Fruit fly (Drosophila melanogaster) whole organism, embryonic: ENCODE measurements around the gene Pa1.

Experiments
- Abd-B ChIP-seq: fragments of 200-800 bp; sonication (Bioruptor generic); optimal IDR thresholded peaks from 2 replicates; lab custom pipeline; 2018; ENCODE audit warnings: missing biosample characterization, mild to moderate bottlenecking, missing genetic modification characterization, moderate library complexity
- Atf3 ChIP-seq: fragments of 200-800 bp; sonication (Bioruptor generic); optimal IDR thresholded peaks from 3 replicates; lab custom pipeline; 2016; ENCODE audit warnings: missing biosample characterization, missing genetic modification characterization
- CG10267 ChIP-seq: fragments of 200-800 bp; sonication (Bioruptor generic); optimal IDR thresholded peaks from 2 replicates; lab custom pipeline; 2018; ENCODE audit warnings: missing biosample characterization, mild to moderate bottlenecking, missing genetic modification characterization, moderate library complexity
- CG11093 ChIP-seq: fragments of 200-800 bp; sonication (Bioruptor generic); IDR thresholded peaks from 3 replicates; pipeline ENCODE4 v1.3.6; 2022; ENCODE audit warnings: missing biosample characterization, missing genetic modification characterization
- CG11696 ChIP-seq: fragments of 200-800 bp; sonication (Bioruptor generic); IDR thresholded peaks from 2 replicates; pipeline ENCODE4 v1.3.6; 2022; ENCODE audit warnings: missing biosample characterization, missing genetic modification characterization
- CG12391 ChIP-seq: fragments of 200-800 bp; sonication (Bioruptor generic); optimal IDR thresholded peaks from 3 replicates; lab custom pipeline; 2018; ENCODE audit warnings: missing biosample characterization, mild to moderate bottlenecking, missing genetic modification characterization, moderate library complexity
- CG14710 ChIP-seq: fragments of 200-800 bp; sonication (Bioruptor generic); optimal IDR thresholded peaks from 3 replicates; lab custom pipeline; 2019; ENCODE audit warnings: missing biosample characterization, mild to moderate bottlenecking, missing genetic modification characterization, moderate library complexity
- CG1647 ChIP-seq: fragments of 200-800 bp; sonication (Bioruptor generic); optimal IDR thresholded peaks from 3 replicates; lab custom pipeline; 2016; ENCODE audit warnings: missing biosample characterization, missing genetic modification characterization
- CG1792 ChIP-seq: fragments of 200-800 bp; sonication (Bioruptor generic); optimal IDR thresholded peaks from 2 replicates; lab custom pipeline; 2016; ENCODE audit warnings: missing biosample characterization, missing genetic modification characterization
- CG2202 ChIP-seq: fragments of 200-800 bp; sonication (Bioruptor generic); optimal IDR thresholded peaks from 2 replicates; lab custom pipeline; 2018; ENCODE audit warnings: missing biosample characterization, mild to moderate bottlenecking, missing genetic modification characterization
- CG2875 ChIP-seq: fragments of 200-800 bp; sonication (Bioruptor generic); optimal IDR thresholded peaks from 2 replicates; lab custom pipeline; 2017; ENCODE audit warnings: missing biosample characterization, mild to moderate bottlenecking, missing genetic modification characterization, missing genetic modification reagents
- CG30403 ChIP-seq: fragments of 200-800 bp; sonication (Bioruptor generic); optimal IDR thresholded peaks from 3 replicates; lab custom pipeline; 2016; ENCODE audit warnings: missing biosample characterization, missing genetic modification characterization
- CG42726 ChIP-seq: fragments of 200-800 bp; sonication (Bioruptor generic); IDR thresholded peaks from 2 replicates; pipeline ENCODE4 v1.3.6; 2022; ENCODE audit warnings: missing biosample characterization, missing genetic modification characterization; ENCODE audit not compliant: partially characterized antibody
- CG4360 ChIP-seq: fragments of 200-800 bp; sonication (Bioruptor generic); IDR thresholded peaks from 2 replicates; pipeline ENCODE4 v1.3.6; 2022; ENCODE audit warnings: missing biosample characterization, missing genetic modification characterization
- CG43689 ChIP-seq: fragments of 200-800 bp; sonication (Bioruptor generic); IDR thresholded peaks from 2 replicates; pipeline ENCODE4 v1.3.6; 2022; ENCODE audit warnings: missing biosample characterization, missing genetic modification characterization
- CG6654 ChIP-seq: fragments of 200-800 bp; sonication (Bioruptor generic); optimal IDR thresholded peaks from 2 replicates; lab custom pipeline; 2017; ENCODE audit warnings: missing biosample characterization, mild to moderate bottlenecking, missing genetic modification characterization
- CG8765 ChIP-seq: fragments of 200-800 bp; sonication (Bioruptor generic); IDR thresholded peaks from 2 replicates; pipeline ENCODE4 v1.3.6; 2022; ENCODE audit warnings: missing biosample characterization, missing genetic modification characterization
- CrebB ChIP-seq: fragments of 200-800 bp; sonication (Bioruptor generic); optimal IDR thresholded peaks from 3 replicates; lab custom pipeline; 2018; ENCODE audit warnings: missing biosample characterization, mild to moderate bottlenecking, missing genetic modification characterization
- D19B ChIP-seq: fragments of 200-800 bp; sonication (Bioruptor generic); optimal IDR thresholded peaks from 2 replicates; lab custom pipeline; 2017; ENCODE audit warnings: missing biosample characterization, mild to moderate bottlenecking, missing genetic modification characterization
- Dek ChIP-seq: fragments of 200-800 bp; sonication (Bioruptor generic); optimal IDR thresholded peaks from 3 replicates; lab custom pipeline; 2019; ENCODE audit warnings: missing biosample characterization, mild to moderate bottlenecking, missing genetic modification characterization, moderate library complexity
- Dfd ChIP-seq, 2 experiments: fragments of >200 bp; optimal IDR thresholded peaks; 2 replicates each; lab custom pipeline; 2017; ENCODE audit warnings: missing biosample characterization in 2 of 2, missing genetic modification characterization in 2 of 2
- Dll ChIP-seq: fragments of 200-800 bp; sonication (Bioruptor generic); IDR thresholded peaks from 4 replicates; pipeline ENCODE4 v1.3.6; 2022; ENCODE audit warnings: missing biosample characterization, missing genetic modification characterization; ENCODE audit not compliant: partially characterized antibody
- Doc3 ChIP-seq: fragments of 200-800 bp; sonication (Bioruptor generic); IDR thresholded peaks from 3 replicates; pipeline ENCODE4 v1.3.6; 2022; ENCODE audit warnings: missing biosample characterization, missing genetic modification characterization; ENCODE audit not compliant: partially characterized antibody
- HHEX ChIP-seq: fragments of 200-800 bp; sonication (Bioruptor generic); optimal IDR thresholded peaks from 3 replicates; lab custom pipeline; 2017; ENCODE audit warnings: missing biosample characterization, mild to moderate bottlenecking, missing genetic modification characterization, missing genetic modification reagents
- Lim3 ChIP-seq: fragments of 200-800 bp; sonication (Bioruptor generic); IDR thresholded peaks from 2 replicates; pipeline ENCODE4 v1.3.6; 2022; ENCODE audit warnings: missing biosample characterization, missing genetic modification characterization
- Meics ChIP-seq: fragments of 200-800 bp; sonication (Bioruptor generic); optimal IDR thresholded peaks from 2 replicates; lab custom pipeline; 2017; ENCODE audit warnings: missing biosample characterization, mild to moderate bottlenecking, missing genetic modification characterization
- Nf-YB ChIP-seq: fragments of 200-800 bp; sonication (Bioruptor generic); optimal IDR thresholded peaks from 3 replicates; lab custom pipeline; 2019; ENCODE audit warnings: missing biosample characterization, mild to moderate bottlenecking, missing genetic modification characterization, moderate library complexity
- Stat92E ChIP-seq, 3 experiments: fragments of >200 bp in 2 of 3; fragments of 200-800 bp in 1 of 3; sonication (Bioruptor generic) in 1 of 3; optimal IDR thresholded peaks; 2 replicates each; lab custom pipeline; 2017 to 2019; ENCODE audit warnings: missing biosample characterization in 3 of 3, missing genetic modification characterization in 3 of 3, mild to moderate bottlenecking in 1 of 3, moderate library complexity in 1 of 3
- ab ChIP-seq: fragments of 200-800 bp; sonication (Bioruptor generic); optimal IDR thresholded peaks from 2 replicates; lab custom pipeline; 2016; ENCODE audit warnings: missing biosample characterization, missing genetic modification characterization
- cas ChIP-seq: fragments of 200-800 bp; sonication (Bioruptor generic); IDR thresholded peaks from 2 replicates; pipeline ENCODE4 v1.3.6; 2022; ENCODE audit warnings: missing biosample characterization, missing genetic modification characterization
- chif ChIP-seq, 2 experiments: fragments of 200-800 bp; sonication (Bioruptor generic); optimal IDR thresholded peaks; 3 replicates each; lab custom pipeline; 2016; ENCODE audit warnings: missing biosample characterization in 2 of 2, missing genetic modification characterization in 2 of 2
- chn ChIP-seq: fragments of 200-800 bp; sonication (Bioruptor generic); optimal IDR thresholded peaks from 2 replicates; lab custom pipeline; 2016; ENCODE audit warnings: missing biosample characterization, missing genetic modification characterization
- esg ChIP-seq: fragments of 200-800 bp; sonication (Bioruptor generic); conservative IDR thresholded peaks from 2 replicates; pipeline ENCODE4 v1.3.6; 2022; ENCODE audit warnings: missing biosample characterization, missing genetic modification characterization
- gsb ChIP-seq: fragments of 200-800 bp; sonication (Bioruptor generic); IDR thresholded peaks from 2 replicates; pipeline ENCODE4 v1.3.6; 2022; ENCODE audit warnings: missing biosample characterization, missing genetic modification characterization
- hb ChIP-seq: fragments of 200-800 bp; sonication (Bioruptor generic); IDR thresholded peaks from 3 replicates; pipeline ENCODE4 v1.3.6; 2022; ENCODE audit warnings: missing biosample characterization, missing genetic modification characterization; ENCODE audit not compliant: partially characterized antibody
- hkb ChIP-seq, 2 experiments: fragments of 200-800 bp in 1 of 2; fragments of >200 bp in 1 of 2; sonication (Bioruptor generic) in 1 of 2; IDR thresholded peaks in 1 of 2; optimal IDR thresholded peaks in 1 of 2; 2 replicates each; pipeline versions ENCODE4 v1.3.6 to Lab custom; 2017 to 2022; ENCODE audit warnings: missing biosample characterization in 1 of 2, missing genetic modification characterization in 1 of 2
- kay ChIP-seq: fragments of 200-800 bp; sonication (Bioruptor generic); optimal IDR thresholded peaks from 2 replicates; lab custom pipeline; 2016; ENCODE audit warnings: missing biosample characterization, missing genetic modification characterization
- ken ChIP-seq: fragments of 200-800 bp; sonication (Bioruptor generic); IDR thresholded peaks from 3 replicates; pipeline ENCODE4 v1.3.6; 2022; ENCODE audit warnings: missing biosample characterization, missing genetic modification characterization
- knrl ChIP-seq: fragments of 200-800 bp; sonication (Bioruptor generic); IDR thresholded peaks from 3 replicates; pipeline ENCODE4 v1.3.6; 2022; ENCODE audit warnings: missing biosample characterization, missing genetic modification characterization; ENCODE audit not compliant: partially characterized antibody
- pan ChIP-seq, 4 experiments: fragments of >200 bp in 3 of 4; fragments of 200-800 bp in 1 of 4; sonication (Bioruptor generic) in 1 of 4; optimal IDR thresholded peaks in 3 of 4; IDR thresholded peaks in 1 of 4; 2 replicates each; pipeline versions ENCODE4 v1.3.6 to Lab custom; 2017 to 2022; ENCODE audit warnings: missing biosample characterization in 2 of 4, missing genetic modification characterization in 2 of 4, mixed read lengths in 1 of 4
- run ChIP-seq: fragments of 200-800 bp; sonication (Bioruptor generic); optimal IDR thresholded peaks from 3 replicates; lab custom pipeline; 2018; ENCODE audit warnings: missing biosample characterization, mild to moderate bottlenecking, missing genetic modification characterization
- sens-2 ChIP-seq: fragments of 200-800 bp; sonication (Bioruptor generic); IDR thresholded peaks from 2 replicates; pipeline ENCODE4 v1.3.6; 2022; ENCODE audit warnings: missing biosample characterization, missing genetic modification characterization
- slp2 ChIP-seq: fragments of 200-800 bp; sonication (Bioruptor generic); optimal IDR thresholded peaks from 2 replicates; lab custom pipeline; 2016; ENCODE audit warnings: missing biosample characterization, missing genetic modification characterization
- so ChIP-seq: fragments of 200-800 bp; sonication (Bioruptor generic); IDR thresholded peaks from 3 replicates; pipeline ENCODE4 v1.3.6; 2022; ENCODE audit warnings: missing biosample characterization, missing genetic modification characterization
- stc ChIP-seq: fragments of 200-800 bp; sonication (Bioruptor generic); IDR thresholded peaks from 2 replicates; pipeline ENCODE4 v1.3.6; 2022; ENCODE audit warnings: missing biosample characterization, missing genetic modification characterization
- tll ChIP-seq, 2 experiments: fragments of 200-800 bp in 1 of 2; fragments of >200 bp in 1 of 2; sonication (Bioruptor generic) in 1 of 2; optimal IDR thresholded peaks; 2 replicates each; lab custom pipeline; 2017 to 2019; ENCODE audit warnings: missing biosample characterization in 2 of 2, missing genetic modification characterization in 2 of 2, mild to moderate bottlenecking in 1 of 2, moderate library complexity in 1 of 2
- zfh1 ChIP-seq: fragments of 200-800 bp; sonication (Bioruptor generic); IDR thresholded peaks from 3 replicates; pipeline ENCODE4 v1.3.6; 2022; ENCODE audit warnings: missing biosample characterization, missing genetic modification characterization

Gene Pa1

DNA sequence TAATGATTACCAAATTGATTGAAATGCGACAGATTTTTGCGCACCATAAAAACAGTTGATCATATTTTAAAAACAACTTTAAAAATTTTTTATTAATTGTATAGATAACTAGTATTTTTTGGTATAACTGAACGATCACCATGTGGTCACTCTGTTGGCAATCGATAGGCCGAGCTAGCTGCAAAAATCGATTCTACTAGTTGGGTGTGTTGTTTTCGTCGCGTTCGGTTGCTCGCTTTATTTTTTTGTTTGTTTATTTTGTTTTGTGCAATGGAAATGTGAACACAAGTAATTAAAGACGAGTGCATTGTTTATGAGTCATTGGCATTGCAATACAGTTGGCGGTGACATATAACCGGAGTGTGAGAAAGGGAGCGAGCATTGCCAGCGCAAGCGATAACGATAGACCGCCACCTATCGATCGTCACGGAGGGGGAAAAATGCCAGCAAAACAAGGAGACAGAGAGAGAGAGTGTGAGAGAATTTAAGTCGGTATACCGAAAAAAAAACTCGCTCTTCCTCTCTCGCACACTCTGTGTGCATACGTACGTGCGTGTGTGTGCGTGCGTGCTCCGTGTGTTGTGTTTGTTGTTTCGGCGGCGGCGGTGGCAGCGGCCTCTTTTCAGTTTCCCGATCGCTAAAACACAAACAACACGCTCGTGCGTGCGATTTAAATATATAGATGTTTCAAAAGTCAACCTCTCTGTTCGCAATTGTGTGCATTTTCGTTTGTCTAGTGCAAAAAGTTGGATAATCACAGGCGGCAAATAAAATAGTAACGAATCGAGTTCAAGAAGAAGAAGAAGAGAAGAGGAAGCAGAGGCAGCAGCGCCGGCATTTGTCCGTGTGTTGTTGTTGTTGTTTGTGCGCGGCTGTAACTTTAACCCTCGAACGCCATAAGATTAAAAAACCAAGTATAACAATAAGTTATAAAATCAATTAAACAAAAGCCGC lies 30.7 kb downstream of the Pa1 start (continued):
- no peak for TF ChIP-seq Abd-B (GFP tag; lab: Kevin White, UChicago)
- 0 out of 3 replicates have a peak, but pooled peaks have one; percentile 30 for TF ChIP-seq so (GFP tag; lab: Robert Waterston, UW)
- TF ChIP-seq D19B, result no peak
- peak; percentile 94 for TF ChIP-seq CG4360 (GFP tag; lab: Robert Waterston, UW)
- peak; percentile 75 for TF ChIP-seq Meics
- TF ChIP-seq CG43689 (GFP tag; lab: Robert Waterston, UW), result no peak
- no peak for TF ChIP-seq ken
- peak; percentile 79 for TF ChIP-seq Dll (GFP tag; lab: Robert Waterston, UW)
- peak; percentile 69 for TF ChIP-seq Doc3
- no peak for TF ChIP-seq cas (GFP tag; lab: Robert Waterston, UW)
- TF ChIP-seq CG30403 (GFP tag; lab: Kevin White, UChicago), result no peak
- no peak for TF ChIP-seq Atf3 (GFP tag; lab: Kevin White, UChicago)
- TF ChIP-seq CG11093, result no peak
- TF ChIP-seq chif (GFP tag; optimal IDR thresholded peaks at IDR 0.05; lab: Kevin White, UChicago), result no peak
- no peak for TF ChIP-seq Dfd (GFP tag; optimal IDR thresholded peaks at IDR 0.05; lab: Kevin White, UChicago)
- TF ChIP-seq stc (GFP tag; lab: Robert Waterston, UW), result peak; percentile 60; the same call in 1 of the 2 replicates
- no peak for TF ChIP-seq CG6654 (GFP tag; lab: Kevin White, UChicago)
- peak; percentile 20 for TF ChIP-seq CrebB (tag; lab: Kevin White, UChicago)
- no peak for TF ChIP-seq CG11696 (GFP tag; lab: Robert Waterston, UW)
- no peak for TF ChIP-seq CG1792 (GFP tag; lab: Kevin White, UChicago)
- no peak for TF ChIP-seq CG42726 (GFP tag; lab: Robert Waterston, UW)
- TF ChIP-seq tll (GFP tag; optimal IDR thresholded peaks at IDR 0.05; lab: Kevin White, UChicago), result peak in 1 of 2 experiments; percentile 15
- no peak for TF ChIP-seq CG2202 (tag; lab: Kevin White, UChicago)
- TF ChIP-seq Dek (tag; lab: Kevin White, UChicago), result no peak
- TF ChIP-seq slp2 (GFP tag; lab: Kevin White, UChicago), result no peak
- no peak for TF ChIP-seq kay (GFP tag; lab: Kevin White, UChicago)
- peak; percentile 17 for TF ChIP-seq CG10267
- no peak for TF ChIP-seq pan (optimal IDR thresholded peaks at IDR 0.05; lab: Kevin White, UChicago)
- TF ChIP-seq pan (GFP tag; optimal IDR thresholded peaks at IDR 0.05 in 1 of 2, IDR thresholded peaks at IDR 0.05 in 1 of 2), result no peak
- peak; percentile 58 for TF ChIP-seq knrl (GFP tag; lab: Robert Waterston, UW)
- TF ChIP-seq esg (GFP tag; lab: Robert Waterston, UW), result no peak
- no peak for TF ChIP-seq chn (GFP tag; lab: Kevin White, UChicago)
- TF ChIP-seq zfh1 (GFP tag; lab: Robert Waterston, UW), result no peak
- TF ChIP-seq Stat92E (GFP tag; optimal IDR thresholded peaks at IDR 0.05; lab: Kevin White, UChicago), result no peak
- peak; percentile 86; the same call in 2 of the 3 replicates for TF ChIP-seq hb
- TF ChIP-seq ab (GFP tag; lab: Kevin White, UChicago), result no peak
- TF ChIP-seq gsb (GFP tag; lab: Robert Waterston, UW), result no peak
- no peak for TF ChIP-seq run (tag; lab: Kevin White, UChicago)
- no peak for TF ChIP-seq CG2875 (GFP tag; lab: Kevin White, UChicago)
- TF ChIP-seq CG12391 (tag; lab: Kevin White, UChicago), result no peak
- no peak for TF ChIP-seq Nf-YB (GFP tag; lab: Kevin White, UChicago)
- TF ChIP-seq CG8765, result no peak
- TF ChIP-seq hkb (optimal IDR thresholded peaks at IDR 0.05; lab: Kevin White, UChicago), result no peak
- TF ChIP-seq hkb (GFP tag; IDR thresholded peaks at IDR 0.05; lab: Robert Waterston, UW), result no peak
- TF ChIP-seq CG1647 (GFP tag; lab: Kevin White, UChicago), result no peak
- TF ChIP-seq HHEX (GFP tag; lab: Kevin White, UChicago), result peak; percentile 3
- TF ChIP-seq CG14710 (tag; lab: Kevin White, UChicago), result peak; percentile 22
- no peak for TF ChIP-seq sens-2
- TF ChIP-seq Lim3, result no peak
